Fruit fly (Drosophila melanogaster) whole organism, wandering third instar larva: ENCODE measurements around the gene CG15818.
A peak's percentile ranks its signal among the peaks of the same experiment; 100 is the strongest.

Source experiments
- Abd-B ChIP-seq: fragments of >200 bp; optimal IDR thresholded peaks from 2 replicates; lab custom pipeline; 2017; ENCODE audit warnings: missing biosample characterization, missing genetic modification characterization
- CG32264 ChIP-seq: fragments of 200-800 bp; sonication (Bioruptor generic); optimal IDR thresholded peaks from 2 replicates; lab custom pipeline; 2016; ENCODE audit warnings: missing biosample characterization, missing genetic modification characterization
- CG9705 ChIP-seq: fragments of 200-800 bp; sonication (Bioruptor generic); optimal IDR thresholded peaks from 2 replicates; lab custom pipeline; 2018; ENCODE audit warnings: missing biosample characterization, mild to moderate bottlenecking, missing genetic modification characterization
- CrebA ChIP-seq: fragments of 200-800 bp; sonication (Bioruptor generic); optimal IDR thresholded peaks from 2 replicates; lab custom pipeline; 2016; ENCODE audit warnings: missing biosample characterization, mild to moderate bottlenecking, missing genetic modification characterization, borderline replicate concordance
- Dfd ChIP-seq: fragments of >200 bp; optimal IDR thresholded peaks from 2 replicates; lab custom pipeline; 2017; ENCODE audit warnings: missing biosample characterization, missing genetic modification characterization
- Dif ChIP-seq: fragments of 200-275, 200-300 bp; sonication (Bioruptor generic); optimal IDR thresholded peaks from 2 replicates; lab custom pipeline; 2018; ENCODE audit warnings: missing biosample characterization, missing genetic modification characterization; ENCODE audit not compliant: partially characterized antibody
- GATAd ChIP-seq: sonication (Bioruptor generic); optimal IDR thresholded peaks from 2 replicates; lab custom pipeline; 2016; ENCODE audit warnings: missing biosample characterization, missing genetic modification characterization
- HLH106 ChIP-seq: fragments of 200-800 bp; optimal IDR thresholded peaks from 3 replicates; lab custom pipeline; 2019; ENCODE audit warnings: missing biosample characterization, mild to moderate bottlenecking, missing genetic modification characterization, moderate library complexity
- Hnf4 ChIP-seq: fragments of 200-800 bp; sonication (Bioruptor generic); optimal IDR thresholded peaks from 2 replicates; lab custom pipeline; 2016; ENCODE audit warnings: missing biosample characterization, mild to moderate bottlenecking, missing genetic modification characterization
- Hr78 ChIP-seq: fragments of >200 bp; optimal IDR thresholded peaks from 2 replicates; lab custom pipeline; 2017; ENCODE audit warnings: missing biosample characterization, missing genetic modification characterization
- Hr83 ChIP-seq: fragments of 200-300 bp; sonication (Bioruptor generic); optimal IDR thresholded peaks from 2 replicates; lab custom pipeline; 2016; ENCODE audit warnings: missing biosample characterization, mild to moderate bottlenecking, missing genetic modification characterization, moderate library complexity; ENCODE audit not compliant: poor library complexity, severe bottlenecking
- Jra ChIP-seq: sonication (Bioruptor generic); optimal IDR thresholded peaks from 2 replicates; lab custom pipeline; 2016; ENCODE audit warnings: missing biosample characterization, missing genetic modification characterization
- Mio ChIP-seq: sonication (Bioruptor generic); optimal IDR thresholded peaks from 2 replicates; lab custom pipeline; 2016; ENCODE audit warnings: missing biosample characterization, missing genetic modification characterization
- Myc ChIP-seq: fragments of >200 bp; optimal IDR thresholded peaks from 2 replicates; lab custom pipeline; 2017
- N ChIP-seq: fragments of >200 bp; optimal IDR thresholded peaks from 2 replicates; lab custom pipeline; 2018; ENCODE audit warnings: missing biosample characterization, missing external identifiers, missing genetic modification characterization
- OdsH ChIP-seq: fragments of 200-800 bp; sonication (Bioruptor generic); optimal IDR thresholded peaks from 2 replicates; lab custom pipeline; 2016; ENCODE audit warnings: missing biosample characterization, mild to moderate bottlenecking, missing genetic modification characterization
- Rel ChIP-seq, 2 experiments: fragments of 200-800 bp; sonication (Bioruptor generic) in 1 of 2; optimal IDR thresholded peaks; 2 replicates in 1 of 2; 3 replicates in 1 of 2; lab custom pipeline; 2016 to 2019; ENCODE audit warnings: mild to moderate bottlenecking in 2 of 2, missing biosample characterization in 2 of 2, missing genetic modification characterization in 2 of 2, moderate library complexity in 1 of 2
- Sp1 ChIP-seq: fragments of 200-800 bp; sonication (Bioruptor generic); optimal IDR thresholded peaks from 3 replicates; lab custom pipeline; 2019; ENCODE audit warnings: missing biosample characterization, mild to moderate bottlenecking, missing genetic modification characterization, moderate library complexity
- Vsx2 ChIP-seq: fragments of 200-300, 225-300 bp; sonication (Bioruptor generic); optimal IDR thresholded peaks from 2 replicates; lab custom pipeline; 2018; ENCODE audit warnings: missing biosample characterization, missing genetic modification characterization; ENCODE audit not compliant: partially characterized antibody
- br ChIP-seq: fragments of 200-800 bp; sonication (Bioruptor generic); optimal IDR thresholded peaks from 2 replicates; lab custom pipeline; 2016; ENCODE audit warnings: missing biosample characterization, missing genetic modification characterization
- brk ChIP-seq: fragments of 200-800 bp; sonication (Bioruptor generic); optimal IDR thresholded peaks from 2 replicates; lab custom pipeline; 2016; ENCODE audit warnings: missing biosample characterization, mild to moderate bottlenecking, missing genetic modification characterization
- dl ChIP-seq, 2 experiments: fragments of 175-275, 200-275 bp in 1 of 2; fragments of 200-275 bp in 1 of 2; sonication (Bioruptor generic); optimal IDR thresholded peaks; lab custom pipeline; 2018; ENCODE audit warnings: mild to moderate bottlenecking in 2 of 2, missing biosample characterization in 2 of 2, missing genetic modification characterization in 2 of 2, moderate library complexity in 2 of 2; ENCODE audit not compliant: partially characterized antibody in 2 of 2, insufficient read depth in 1 of 2
- dmrt93B ChIP-seq: fragments of 200-800 bp; sonication (Bioruptor generic); optimal IDR thresholded peaks from 2 replicates; lab custom pipeline; 2018; ENCODE audit warnings: missing biosample characterization, mild to moderate bottlenecking, missing genetic modification characterization
- dsf ChIP-seq: sonication (Bioruptor generic); optimal IDR thresholded peaks from 2 replicates; lab custom pipeline; 2016; ENCODE audit warnings: missing biosample characterization, missing genetic modification characterization, borderline replicate concordance
- ey ChIP-seq: fragments of 200-800 bp; sonication (Bioruptor generic); optimal IDR thresholded peaks from 2 replicates; lab custom pipeline; 2016; ENCODE audit warnings: missing biosample characterization, missing genetic modification characterization
- foxo ChIP-seq, 2 experiments: fragments of 200-800 bp; sonication (Bioruptor generic); optimal IDR thresholded peaks; 2 replicates in 1 of 2; 3 replicates in 1 of 2; lab custom pipeline; 2016 to 2017; ENCODE audit warnings: missing biosample characterization in 2 of 2, missing genetic modification characterization in 2 of 2
- fru ChIP-seq: fragments of 200-800 bp; sonication (Bioruptor generic); optimal IDR thresholded peaks from 3 replicates; lab custom pipeline; 2016; ENCODE audit warnings: missing biosample characterization, mild to moderate bottlenecking, missing genetic modification characterization
- h ChIP-seq: fragments of 200-800 bp; sonication (Bioruptor generic); optimal IDR thresholded peaks from 3 replicates; lab custom pipeline; 2016; ENCODE audit warnings: missing biosample characterization, mild to moderate bottlenecking, missing genetic modification characterization
- jim ChIP-seq: fragments of 175-275, 200-325 bp; sonication (Bioruptor generic); optimal IDR thresholded peaks from 2 replicates; lab custom pipeline; 2016; ENCODE audit warnings: missing biosample characterization, mild to moderate bottlenecking, missing genetic modification characterization
- lola ChIP-seq: fragments of >200 bp; optimal IDR thresholded peaks from 2 replicates; lab custom pipeline; 2017; ENCODE audit warnings: missing biosample characterization, missing genetic modification characterization
- pan ChIP-seq: fragments of >200 bp; optimal IDR thresholded peaks from 2 replicates; lab custom pipeline; 2017
- psq ChIP-seq: fragments of 200-800 bp; sonication (Bioruptor generic); optimal IDR thresholded peaks from 3 replicates; lab custom pipeline; 2017; ENCODE audit warnings: missing biosample characterization, mild to moderate bottlenecking, missing genetic modification characterization, moderate library complexity
- rgr ChIP-seq: fragments of 200-800 bp; sonication (Bioruptor generic); optimal IDR thresholded peaks from 3 replicates; lab custom pipeline; 2016; ENCODE audit warnings: missing biosample characterization, mild to moderate bottlenecking, missing genetic modification characterization
- sage ChIP-seq: fragments of 200-800 bp; sonication (Bioruptor generic); optimal IDR thresholded peaks from 2 replicates; lab custom pipeline; 2016; ENCODE audit warnings: missing biosample characterization, mild to moderate bottlenecking, missing genetic modification characterization
- sv ChIP-seq: fragments of 200-800 bp; sonication (Bioruptor generic); optimal IDR thresholded peaks from 3 replicates; lab custom pipeline; 2016; ENCODE audit warnings: missing biosample characterization, missing genetic modification characterization
- tai ChIP-seq: sonication (Bioruptor generic); optimal IDR thresholded peaks from 2 replicates; lab custom pipeline; 2016; ENCODE audit warnings: missing biosample characterization, missing genetic modification characterization
- usp ChIP-seq: fragments of >200 bp; optimal IDR thresholded peaks from 2 replicates; lab custom pipeline; 2017; ENCODE audit warnings: missing biosample characterization, missing genetic modification characterization
- woc ChIP-seq: sonication (Bioruptor generic); optimal IDR thresholded peaks from 2 replicates; lab custom pipeline; 2016; ENCODE audit warnings: missing biosample characterization, mild to moderate bottlenecking, missing genetic modification characterization

The CG15818 gene

DNA sequence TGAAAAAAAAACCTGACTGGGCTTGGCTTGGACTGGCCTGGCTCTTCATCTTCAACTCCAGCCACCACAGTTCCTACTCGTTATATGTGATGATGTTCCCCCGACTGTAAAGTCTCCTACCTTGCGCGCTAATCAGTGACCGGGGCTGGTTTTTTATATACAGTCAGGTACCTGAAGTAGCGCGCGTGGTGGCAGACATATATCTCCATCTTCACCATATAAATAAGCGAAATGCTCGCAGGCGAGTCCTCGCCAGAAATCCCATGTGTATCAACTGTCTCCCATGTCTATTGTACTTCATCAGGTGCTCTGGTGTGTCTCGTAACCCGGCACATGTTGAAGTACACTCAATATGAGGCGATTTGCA is 15.0 kb downstream of the CG15818 start:
- TF ChIP-seq Rel (GFP tag; optimal IDR thresholded peaks at IDR 0.05; lab: Kevin White, UChicago): no peak
- TF ChIP-seq Rel (tag; optimal IDR thresholded peaks at IDR 0.05; lab: Kevin White, UChicago): no peak
- TF ChIP-seq Dif: peak; percentile 3
- TF ChIP-seq Hr83 (GFP tag; lab: Kevin White, UChicago): peak; percentile 53

DNA sequence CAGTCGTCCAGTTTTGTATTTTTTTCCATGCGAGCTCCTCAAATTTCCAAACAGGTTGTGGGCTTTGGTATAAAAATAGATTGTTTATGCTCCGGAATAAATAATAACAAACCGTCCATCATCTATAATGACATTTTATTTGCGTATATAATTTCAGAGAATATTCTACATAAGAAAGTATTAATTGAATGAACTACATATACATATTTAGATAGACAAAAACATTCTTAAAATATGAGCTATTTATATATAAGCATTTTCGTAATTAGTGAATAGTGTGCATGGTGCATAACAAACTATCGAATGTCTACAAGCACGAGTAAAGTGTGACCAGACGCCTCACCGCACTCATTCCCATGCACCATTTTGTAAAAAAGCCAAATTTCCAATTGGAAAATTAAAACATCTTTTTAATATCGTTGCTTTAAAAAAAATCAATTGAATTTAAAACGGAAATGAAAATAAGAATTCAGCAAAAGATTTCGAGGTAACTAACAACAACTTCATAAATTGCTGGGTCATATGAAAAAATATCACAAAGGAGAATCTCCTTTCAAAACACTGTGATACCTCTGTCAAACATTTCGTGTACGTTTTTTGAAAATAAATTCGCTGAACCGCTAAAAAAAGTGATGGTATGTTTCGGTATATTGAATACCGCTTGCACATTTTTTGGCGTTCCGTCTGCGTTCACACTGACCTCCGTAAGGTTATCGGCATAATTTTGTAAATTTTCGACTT is 15.8 kb downstream of the CG15818 start, which contains the start of gene muc:
TSS of gene muc (plus strand) at position 541 of the 741 bp plus-strand sequence.
- no peak for TF ChIP-seq jim
- no peak for TF ChIP-seq Dif
- no peak for TF ChIP-seq Myc (lab: Kevin White, UChicago)
- no peak for TF ChIP-seq dsf
- no peak for TF ChIP-seq lola (GFP tag; lab: Kevin White, UChicago)
- no peak for TF ChIP-seq Rel (GFP tag; optimal IDR thresholded peaks at IDR 0.05; lab: Kevin White, UChicago)
- no peak for TF ChIP-seq Rel (tag; optimal IDR thresholded peaks at IDR 0.05; lab: Kevin White, UChicago)
- no peak for TF ChIP-seq CG32264
- peak; percentile 46 for TF ChIP-seq fru (GFP tag; lab: Kevin White, UChicago)
- TF ChIP-seq N (GFP tag; lab: Kevin White, UChicago): peak; percentile 93
- TF ChIP-seq usp (GFP tag; lab: Kevin White, UChicago): no peak
- no peak for TF ChIP-seq Vsx2 (GFP tag; lab: Kevin White, UChicago)
- no peak for TF ChIP-seq Sp1 (GFP tag; lab: Kevin White, UChicago)
- no peak for TF ChIP-seq GATAd (GFP tag; lab: Kevin White, UChicago)
- peak; percentile 61 for TF ChIP-seq Jra (GFP tag; lab: Kevin White, UChicago)
- peak; percentile 41 for TF ChIP-seq rgr (GFP tag; lab: Kevin White, UChicago)
- TF ChIP-seq Dfd (GFP tag; lab: Kevin White, UChicago): no peak
- no peak for TF ChIP-seq tai
- TF ChIP-seq h (GFP tag; lab: Kevin White, UChicago): peak; percentile 28
- no peak for TF ChIP-seq pan (lab: Kevin White, UChicago)
- TF ChIP-seq CrebA (GFP tag; lab: Kevin White, UChicago): no peak
- no peak for TF ChIP-seq Abd-B (GFP tag; lab: Kevin White, UChicago)
- TF ChIP-seq br (GFP tag; lab: Kevin White, UChicago): no peak
- TF ChIP-seq sv (GFP tag; lab: Kevin White, UChicago): peak; percentile 36
- TF ChIP-seq CG9705 (GFP tag; lab: Kevin White, UChicago): peak; percentile 16
- TF ChIP-seq dl (GFP tag; optimal IDR thresholded peaks at IDR 0.05; lab: Kevin White, UChicago; ENCODE audit: insufficient read depth in 1 of 2, partially characterized antibody in 2 of 2): no peak
- TF ChIP-seq Hnf4 (GFP tag; lab: Kevin White, UChicago): peak; percentile 44
- TF ChIP-seq Hr78: peak; percentile 49
- TF ChIP-seq sage (GFP tag; lab: Kevin White, UChicago): no peak
- TF ChIP-seq ey (GFP tag; lab: Kevin White, UChicago): peak; percentile 34
- peak; percentile 2 for TF ChIP-seq OdsH (GFP tag; lab: Kevin White, UChicago)
- no peak for TF ChIP-seq Hr83 (GFP tag; lab: Kevin White, UChicago)
- no peak for TF ChIP-seq psq (GFP tag; lab: Kevin White, UChicago)
- peak; percentile 62 for TF ChIP-seq HLH106 (tag; lab: Kevin White, UChicago)
- TF ChIP-seq foxo (GFP tag; optimal IDR thresholded peaks at IDR 0.05; lab: Kevin White, UChicago): peak in 1 of 2 experiments; percentile 50
- TF ChIP-seq Mio (GFP tag; lab: Kevin White, UChicago): no peak
- peak; percentile 80 for TF ChIP-seq woc (GFP tag; lab: Kevin White, UChicago)
- peak; percentile 30 for TF ChIP-seq dmrt93B
- peak; percentile 54 for TF ChIP-seq brk
